Worm (Caenorhabditis elegans): ENCODE data around the gene C43F9.11.

C43F9.11 gene

DNA sequence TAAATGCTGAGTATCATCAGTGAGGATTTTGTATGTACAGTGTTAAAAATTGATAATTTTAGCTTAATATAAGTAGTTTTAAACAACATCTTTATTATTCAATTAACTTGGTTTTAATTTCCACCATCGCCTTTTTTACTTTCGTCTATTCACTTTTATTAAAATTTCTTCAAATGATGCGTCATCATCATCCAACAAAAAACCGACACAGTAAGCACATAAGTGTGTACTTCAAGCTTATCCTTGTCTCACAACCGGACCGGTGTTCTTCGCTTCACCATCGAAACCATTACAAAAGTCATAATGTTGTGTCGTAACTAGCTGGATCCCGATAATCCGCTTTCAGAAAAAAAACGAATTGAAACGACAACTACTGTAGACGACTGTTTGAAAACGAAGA lies at the start of gene C43F9.11:
TSS of gene C43F9.11 (plus strand) at position 301 of the 400 bp plus-strand sequence.
- no peak for TF ChIP-seq M03D4.4 (tag; optimal IDR thresholded peaks at IDR 0.05)

ce11 chrIV:10554947-10555346 lies 41.7 kb upstream of the C43F9.11 start, which contains the start of gene zim-2:
TSS of gene zim-2 (plus strand) at chrIV:10555247.
- no peak for TF ChIP-seq sem-2 (GFP tag; optimal IDR thresholded peaks at IDR 0.05)
- TF ChIP-seq sptf-1 (tag; optimal IDR thresholded peaks at IDR 0.05), result no peak
- TF ChIP-seq pha-4 (tag; optimal IDR thresholded peaks at IDR 0.05), result no peak
- no peak for TF ChIP-seq lin-13 (tag; optimal IDR thresholded peaks at IDR 0.05)
- no peak for TF ChIP-seq mep-1 (tag; optimal IDR thresholded peaks at IDR 0.05)
- TF ChIP-seq elt-3 (tag; optimal IDR thresholded peaks at IDR 0.05), result no peak
- TF ChIP-seq ceh-83 (GFP tag; optimal IDR thresholded peaks at IDR 0.05), result no peak
- TF ChIP-seq nhr-2 (tag; optimal IDR thresholded peaks at IDR 0.05), result no peak
- TF ChIP-seq tbx-8 (GFP tag; optimal IDR thresholded peaks at IDR 0.05), result no peak
- no peak for TF ChIP-seq ztf-11 (tag; optimal IDR thresholded peaks at IDR 0.05)
- TF ChIP-seq ceh-43 (GFP tag; optimal IDR thresholded peaks at IDR 0.05), result no peak
- no peak for TF ChIP-seq flh-1 (GFP tag; optimal IDR thresholded peaks at IDR 0.05)
- TF ChIP-seq lsy-2 (tag; optimal IDR thresholded peaks at IDR 0.05), result no peak
- TF ChIP-seq blmp-1 (tag; optimal IDR thresholded peaks at IDR 0.05), result no peak

ce11 chrIV:10558415-10558814 lies 38.2 kb upstream of the C43F9.11 start, which contains the start of gene zim-3:
TSS of gene zim-3 (plus strand) at chrIV:10558715.
- TF ChIP-seq sptf-1 (tag; optimal IDR thresholded peaks at IDR 0.05) (no peak), M03D4.4 (tag; optimal IDR thresholded peaks at IDR 0.05) (no peak), nhr-12 (tag; optimal IDR thresholded peaks at IDR 0.05) (no peak), unc-120 (tag; optimal IDR thresholded peaks at IDR 0.05; ENCODE audit: poor library complexity, severe bottlenecking) (no peak), ham-2 (GFP tag; optimal IDR thresholded peaks at IDR 0.05) (no peak)

- TF ChIP-seq mep-1 (tag; optimal IDR thresholded peaks at IDR 0.05), result no peak
- no peak for TF ChIP-seq elt-1 (tag; optimal IDR thresholded peaks at IDR 0.05; ENCODE audit: borderline replicate concordance, insufficient read depth)
- TF ChIP-seq ceh-83 (GFP tag; optimal IDR thresholded peaks at IDR 0.05), result no peak
- TF ChIP-seq pha-4 (tag; optimal IDR thresholded peaks at IDR 0.05), result no peak
Measured at ce11 chrIV:10561605-10562004, 35.0 kb upstream of the C43F9.11 start, which contains the start of gene him-8. TSS of gene him-8 (plus strand) at chrIV:10561905.

DNA sequence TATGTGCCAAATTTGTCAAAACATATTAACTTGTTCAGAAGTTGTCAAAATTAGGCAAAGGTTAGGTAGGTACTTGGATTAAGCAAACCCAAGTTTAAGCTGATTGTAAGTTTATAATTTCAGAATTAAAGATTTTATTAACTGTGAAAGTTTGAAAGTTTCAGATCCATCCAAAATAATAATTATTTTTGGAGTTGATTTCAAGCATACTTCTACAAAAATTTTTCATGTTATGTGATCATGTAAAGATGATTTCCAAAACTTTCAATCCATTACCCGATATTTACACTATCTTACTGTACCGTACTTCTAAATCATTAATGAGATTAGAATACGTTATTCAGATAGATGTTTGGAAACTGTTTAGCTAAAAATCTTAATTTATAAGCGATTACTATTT lies 32.0 kb upstream of the C43F9.11 start:
- no peak for TF ChIP-seq ham-2 (GFP tag; optimal IDR thresholded peaks at IDR 0.05)
- no peak for TF ChIP-seq nhr-28 (tag; optimal IDR thresholded peaks at IDR 0.05)
- TF ChIP-seq hlh-1 (tag; optimal IDR thresholded peaks at IDR 0.05), result no peak
- TF ChIP-seq mab-5 (tag; optimal IDR thresholded peaks at IDR 0.05), result no peak
- TF ChIP-seq sptf-1 (tag; optimal IDR thresholded peaks at IDR 0.05), result no peak
- TF ChIP-seq tbx-8 (GFP tag; optimal IDR thresholded peaks at IDR 0.05), result no peak
- no peak for TF ChIP-seq blmp-1 (tag; optimal IDR thresholded peaks at IDR 0.05)
- no peak for TF ChIP-seq zip-8 (tag; optimal IDR thresholded peaks at IDR 0.05)
- TF ChIP-seq nhr-237 (tag; optimal IDR thresholded peaks at IDR 0.05), result no peak
- TF ChIP-seq lsy-2 (tag; optimal IDR thresholded peaks at IDR 0.05), result no peak
- no peak for TF ChIP-seq mep-1 (tag; optimal IDR thresholded peaks at IDR 0.05)
- TF ChIP-seq unc-62 (GFP tag; optimal IDR thresholded peaks at IDR 0.05), result no peak
- no peak for TF ChIP-seq lin-32 (GFP tag; optimal IDR thresholded peaks at IDR 0.05)
- TF ChIP-seq drap-1 (GFP tag; optimal IDR thresholded peaks at IDR 0.05), result no peak
- no peak for TF ChIP-seq pha-4 (tag; optimal IDR thresholded peaks at IDR 0.05)
- TF ChIP-seq ceh-43 (GFP tag; optimal IDR thresholded peaks at IDR 0.05), result no peak

- TF ChIP-seq cnd-1 (tag; optimal IDR thresholded peaks at IDR 0.05) (no peak), ces-1 (GFP tag; optimal IDR thresholded peaks at IDR 0.05) (peak; percentile 67)
Measured at ce11 chrIV:10565282-10565681, 31.3 kb upstream of the C43F9.11 start.

- no peak for TF ChIP-seq ceh-43 (GFP tag; optimal IDR thresholded peaks at IDR 0.05)
- no peak for TF ChIP-seq pha-4 (tag; optimal IDR thresholded peaks at IDR 0.05)
- no peak for TF ChIP-seq mab-5 (tag; optimal IDR thresholded peaks at IDR 0.05)
- TF ChIP-seq unc-120 (tag; optimal IDR thresholded peaks at IDR 0.05; ENCODE audit: poor library complexity, severe bottlenecking), result no peak
- TF ChIP-seq sem-2 (GFP tag; optimal IDR thresholded peaks at IDR 0.05), result no peak
- no peak for TF ChIP-seq blmp-1 (tag; optimal IDR thresholded peaks at IDR 0.05)
- TF ChIP-seq ztf-11 (tag; optimal IDR thresholded peaks at IDR 0.05), result no peak
- TF ChIP-seq elt-1 (tag; optimal IDR thresholded peaks at IDR 0.05; ENCODE audit: borderline replicate concordance, insufficient read depth), result no peak
- TF ChIP-seq nhr-2 (tag; optimal IDR thresholded peaks at IDR 0.05), result no peak
- TF ChIP-seq mls-2 (tag; optimal IDR thresholded peaks at IDR 0.05), result no peak
- no peak for TF ChIP-seq cnd-1 (tag; optimal IDR thresholded peaks at IDR 0.05)
- no peak for TF ChIP-seq M03D4.4 (tag; optimal IDR thresholded peaks at IDR 0.05)
- no peak for TF ChIP-seq ceh-39 (tag; optimal IDR thresholded peaks at IDR 0.05)
- TF ChIP-seq elt-3 (tag; optimal IDR thresholded peaks at IDR 0.05), result no peak
Measured at ce11 chrIV:10567822-10568221, 28.8 kb upstream of the C43F9.11 start.

All from whole organism, mixed stage, embryonic.